Worm (Caenorhabditis elegans) whole organism, L4/young adult: ENCODE measurements around the gene F11C7.7.

Experiments
- W03F9.2 ChIP-seq: fragments of 150-350 bp; optimal IDR thresholded peaks from 2 replicates; lab custom pipeline; 2014; ENCODE audit warnings: missing biosample characterization, missing genetic modification characterization
- dao-5 ChIP-seq: sonication (generic microtip); optimal IDR thresholded peaks from 2 replicates; lab custom pipeline; 2016; ENCODE audit warnings: missing genotype, missing genetic modification characterization, moderate library complexity, missing compliant biosample characterization
- him-1 ChIP-seq: sonication (generic microtip); optimal IDR thresholded peaks from 2 replicates; lab custom pipeline; 2016; ENCODE audit warnings: missing genotype, missing genetic modification reagents, missing genetic modification characterization, missing compliant biosample characterization

The F11C7.7 gene

DNA sequence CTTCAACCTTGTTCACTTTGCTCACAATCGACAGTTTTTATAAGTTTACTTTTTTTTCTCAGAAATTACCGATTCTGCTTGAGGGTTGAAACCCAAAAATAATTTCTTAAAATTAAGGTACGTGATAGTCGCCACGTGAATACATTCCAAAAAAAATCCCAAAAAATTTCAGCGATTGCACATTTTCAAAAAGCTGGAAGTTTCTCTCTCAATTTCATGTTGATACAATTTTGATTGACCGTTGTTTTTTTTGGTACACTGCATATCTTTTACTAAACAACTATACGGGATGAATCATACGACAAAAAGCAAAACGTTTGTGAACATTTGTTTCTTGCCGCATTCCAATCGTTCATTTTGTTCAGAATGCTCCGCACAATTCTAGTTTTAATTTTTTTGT, 40.0 kb downstream of the F11C7.7 start, which contains the start of gene C36E6.8:
Gene C36E6.8, plus strand, starts transcription at position 301 of the 400 bp plus-strand sequence.
- TF ChIP-seq him-1 (tag; lab: Kevin White, UChicago) (no peak), W03F9.2 (tag; lab: Kevin White, UChicago) (no peak), dao-5 (no peak)
